Worm (Caenorhabditis elegans) whole organism, L1 larva: ENCODE results near the gene pat-6.

ENCODE experiments used
- C04F5.9 ChIP-seq: sonication (generic microtip); optimal IDR thresholded peaks from 2 replicates; lab custom pipeline; 2016; ENCODE audit warnings: missing genetic modification characterization, missing compliant biosample characterization
- F16B12.6 ChIP-seq: fragments of 150-350 bp; optimal IDR thresholded peaks from 2 replicates; lab custom pipeline; 2014; ENCODE audit warnings: missing biosample characterization, missing genetic modification characterization
- Y116A8C.19 ChIP-seq: sonication (generic microtip); optimal IDR thresholded peaks from 2 replicates; lab custom pipeline; 2016; ENCODE audit warnings: missing compliant biosample characterization, missing genetic modification characterization, borderline replicate concordance
- blmp-1 ChIP-seq: fragments of 150-350 bp; optimal IDR thresholded peaks from 2 replicates; lab custom pipeline; 2014; ENCODE audit warnings: missing biosample characterization, missing genetic modification characterization
- ceh-63 ChIP-seq: fragments of 200-800 bp; sonication (Bioruptor generic); optimal IDR thresholded peaks from 2 replicates; lab custom pipeline; 2018; ENCODE audit warnings: mild to moderate bottlenecking, missing genetic modification characterization, missing compliant biosample characterization
- dpl-1 ChIP-seq, 3 experiments: fragments of 150-350 bp in 2 of 3; sonication (generic microtip) in 1 of 3; optimal IDR thresholded peaks; 2 replicates each; lab custom pipeline; 2014 to 2017; ENCODE audit warnings: missing biosample characterization in 3 of 3, missing genetic modification characterization in 3 of 3, missing genetic modification reagents in 3 of 3
- dsc-1 ChIP-seq: sonication (generic microtip); optimal IDR thresholded peaks from 2 replicates; lab custom pipeline; 2016; ENCODE audit warnings: mild to moderate bottlenecking, missing genetic modification characterization, missing compliant biosample characterization
- efl-3 ChIP-seq: fragments of 200-800 bp; sonication (Bioruptor generic); optimal IDR thresholded peaks from 2 replicates; lab custom pipeline; 2018; ENCODE audit warnings: mild to moderate bottlenecking, missing genetic modification characterization, missing compliant biosample characterization
- egl-27 ChIP-seq, 2 experiments: fragments of 150-350 bp in 1 of 2; sonication (generic microtip); optimal IDR thresholded peaks; 3 replicates each; lab custom pipeline; 2017 to 2018; ENCODE audit warnings: missing biosample characterization in 2 of 2, missing genetic modification characterization in 2 of 2, missing genetic modification reagents in 2 of 2
- elt-2 ChIP-seq: sonication (generic microtip); optimal IDR thresholded peaks from 2 replicates; lab custom pipeline; 2016; ENCODE audit warnings: missing genetic modification characterization, mild to moderate bottlenecking, inconsistent platforms, missing compliant biosample characterization, missing genetic modification reagents
- ets-5 ChIP-seq: fragments of 200-800 bp; sonication (Bioruptor generic); IDR thresholded peaks from 2 replicates; pipeline ENCODE4 v1.3.6; 2022; ENCODE audit warnings: missing genetic modification characterization, missing compliant biosample characterization
- fkh-4 ChIP-seq: sonication (generic microtip); optimal IDR thresholded peaks from 2 replicates; lab custom pipeline; 2016; ENCODE audit warnings: missing compliant biosample characterization, missing genetic modification characterization, borderline replicate concordance
- hpl-2 ChIP-seq: fragments of 150-350 bp; optimal IDR thresholded peaks from 2 replicates; lab custom pipeline; 2014; ENCODE audit warnings: missing biosample characterization, missing genetic modification reagents, missing genetic modification characterization
- irx-1 ChIP-seq: sonication (generic microtip); optimal IDR thresholded peaks from 2 replicates; lab custom pipeline; 2016; ENCODE audit warnings: missing genetic modification characterization, missing compliant biosample characterization
- lin-13 ChIP-seq: fragments of 150-350 bp; optimal IDR thresholded peaks from 2 replicates; lab custom pipeline; 2014; ENCODE audit warnings: missing biosample characterization, missing genetic modification reagents, missing genetic modification characterization
- lin-15B ChIP-seq: fragments of 150-350 bp; sonication (generic microtip); optimal IDR thresholded peaks from 3 replicates; lab custom pipeline; 2014; ENCODE audit warnings: missing biosample characterization, missing genetic modification characterization
- lir-3 ChIP-seq: sonication (generic microtip); optimal IDR thresholded peaks from 2 replicates; lab custom pipeline; 2016; ENCODE audit warnings: mild to moderate bottlenecking, missing genetic modification characterization, moderate library complexity, missing compliant biosample characterization; ENCODE audit not compliant: poor library complexity
- lsy-2 ChIP-seq, 2 experiments: fragments of 150-350 bp; optimal IDR thresholded peaks; 2 replicates each; lab custom pipeline; 2014; ENCODE audit warnings: missing biosample characterization in 2 of 2, missing genetic modification characterization in 2 of 2
- mab-9 ChIP-seq: fragments of 200-800 bp; sonication (Bioruptor generic); IDR thresholded peaks from 2 replicates; pipeline ENCODE4 v1.3.6; 2022; ENCODE audit warnings: missing genetic modification reagents, missing genetic modification characterization, missing compliant biosample characterization
- mef-2 ChIP-seq: fragments of 150-350 bp; optimal IDR thresholded peaks from 2 replicates; lab custom pipeline; 2014; ENCODE audit warnings: missing biosample characterization, missing genetic modification characterization
- nhr-11 ChIP-seq: fragments of 150-350 bp; optimal IDR thresholded peaks from 2 replicates; lab custom pipeline; 2014; ENCODE audit warnings: missing biosample characterization, missing genetic modification characterization
- nhr-12 ChIP-seq: sonication (generic microtip); optimal IDR thresholded peaks from 2 replicates; lab custom pipeline; 2017; ENCODE audit warnings: missing biosample characterization, missing genetic modification characterization
- nhr-20 ChIP-seq: sonication (generic microtip); optimal IDR thresholded peaks from 2 replicates; lab custom pipeline; 2016; ENCODE audit warnings: mild to moderate bottlenecking, missing genetic modification characterization, missing compliant biosample characterization
- nhr-237 ChIP-seq: fragments of 150-350 bp; optimal IDR thresholded peaks from 2 replicates; lab custom pipeline; 2014; ENCODE audit warnings: missing biosample characterization, missing genetic modification characterization
- nhr-28 ChIP-seq: fragments of 150-350 bp; optimal IDR thresholded peaks from 2 replicates; lab custom pipeline; 2014; ENCODE audit warnings: missing biosample characterization, missing genetic modification characterization
- nhr-47 ChIP-seq: sonication (generic microtip); optimal IDR thresholded peaks from 2 replicates; lab custom pipeline; 2016; ENCODE audit warnings: mild to moderate bottlenecking, missing genetic modification characterization, moderate library complexity, missing compliant biosample characterization
- nhr-76 ChIP-seq: sonication (generic microtip); optimal IDR thresholded peaks from 2 replicates; lab custom pipeline; 2017; ENCODE audit warnings: missing biosample characterization, missing genetic modification characterization
- nhr-84 ChIP-seq: sonication (generic microtip); optimal IDR thresholded peaks from 2 replicates; lab custom pipeline; 2017; ENCODE audit warnings: missing biosample characterization, missing genetic modification characterization
- nhr-85 ChIP-seq: sonication (generic microtip); peaks from one replicate; lab custom pipeline; 2016; ENCODE audit warnings: missing genetic modification characterization, inconsistent platforms, missing compliant biosample characterization
- nhr-90 ChIP-seq: sonication (generic microtip); optimal IDR thresholded peaks from 2 replicates; lab custom pipeline; 2016; ENCODE audit warnings: mild to moderate bottlenecking, missing genetic modification characterization, missing compliant biosample characterization; ENCODE audit not compliant: poor library complexity
- pax-3 ChIP-seq: fragments of 200-800 bp; sonication (Bioruptor generic); optimal IDR thresholded peaks from 2 replicates; lab custom pipeline; 2018; ENCODE audit warnings: mild to moderate bottlenecking, missing genetic modification characterization, moderate library complexity, missing compliant biosample characterization
- skn-1 ChIP-seq: fragments of 150-350 bp; optimal IDR thresholded peaks from 2 replicates; lab custom pipeline; 2014; ENCODE audit warnings: missing biosample characterization, missing genetic modification characterization
- snu-23 ChIP-seq: sonication (generic microtip); optimal IDR thresholded peaks from 2 replicates; lab custom pipeline; 2016; ENCODE audit warnings: missing genetic modification characterization, missing compliant biosample characterization
- sox-4 ChIP-seq: sonication (generic microtip); optimal IDR thresholded peaks from 2 replicates; lab custom pipeline; 2016; ENCODE audit warnings: missing genetic modification characterization, missing compliant biosample characterization
- sptf-1 ChIP-seq: fragments of 150-350 bp; optimal IDR thresholded peaks from 2 replicates; lab custom pipeline; 2014; ENCODE audit warnings: missing biosample characterization, missing genetic modification characterization
- sup-37 ChIP-seq: fragments of 200-800 bp; sonication (Bioruptor generic); optimal IDR thresholded peaks from 2 replicates; lab custom pipeline; 2018; ENCODE audit warnings: mild to moderate bottlenecking, missing genetic modification characterization, missing compliant biosample characterization
- tlp-1 ChIP-seq: fragments of 150-350 bp; optimal IDR thresholded peaks from 2 replicates; lab custom pipeline; 2014; ENCODE audit warnings: missing biosample characterization, missing genetic modification characterization
- unc-130 ChIP-seq: fragments of 150-350 bp; optimal IDR thresholded peaks from 2 replicates; lab custom pipeline; 2017; ENCODE audit warnings: missing biosample characterization, missing genetic modification characterization, inconsistent platforms
- unc-86 ChIP-seq: sonication (generic microtip); optimal IDR thresholded peaks from 2 replicates; lab custom pipeline; 2016; ENCODE audit warnings: missing genetic modification characterization, missing compliant biosample characterization
- unc-98 ChIP-seq: fragments of 200-800 bp; sonication (Bioruptor generic); IDR thresholded peaks from 2 replicates; pipeline ENCODE4 v1.3.6; 2022; ENCODE audit warnings: missing genetic modification characterization, missing compliant biosample characterization
- ztf-11 ChIP-seq, 2 experiments: sonication (generic microtip); optimal IDR thresholded peaks; 2 replicates each; lab custom pipeline; 2016 to 2017; ENCODE audit warnings: missing genetic modification characterization in 2 of 2, missing biosample characterization in 1 of 2, missing compliant biosample characterization in 1 of 2

Gene pat-6

ce11 chrIV:240257-240754, 23.7 kb downstream of the pat-6 start, which contains the start of the genes fnta-1 and cogc-8 (continued):
- no peak for TF ChIP-seq tlp-1 (tag; lab: Kevin White, UChicago)
- peak; percentile 10 for TF ChIP-seq skn-1 (tag; lab: Kevin White, UChicago)
- peak; percentile 9 for TF ChIP-seq dsc-1
- no peak for TF ChIP-seq ceh-63
- peak; percentile 67 for TF ChIP-seq snu-23
- TF ChIP-seq nhr-90 (tag; lab: Kevin White, UChicago), result peak; percentile 19
- peak; percentile 41 for TF ChIP-seq unc-86
- TF ChIP-seq nhr-28 (tag; lab: Kevin White, UChicago), result no peak
- no peak for TF ChIP-seq hpl-2 (GFP tag; lab: Kevin White, UChicago)
- TF ChIP-seq dpl-1 (GFP tag; optimal IDR thresholded peaks at IDR 0.05; lab: Kevin White, UChicago), result peak; percentile 51 to 74 (median 72)
- no peak for TF ChIP-seq Y116A8C.19 (tag; lab: Kevin White, UChicago)
- TF ChIP-seq fkh-4 (tag; lab: Kevin White, UChicago), result no peak
- no peak for TF ChIP-seq egl-27 (tag; optimal IDR thresholded peaks at IDR 0.05; lab: Kevin White, UChicago)
- TF ChIP-seq nhr-47 (tag; lab: Kevin White, UChicago), result peak; percentile 71
- no peak for TF ChIP-seq lir-3
- TF ChIP-seq lin-15B, result peak; percentile 25
- TF ChIP-seq nhr-76 (tag; lab: Kevin White, UChicago), result no peak
- no peak for TF ChIP-seq nhr-84 (tag; lab: Kevin White, UChicago)

- TF ChIP-seq unc-86 (no peak), unc-98 (GFP tag; lab: Robert Waterston, UW) (no peak), lsy-2 (tag; optimal IDR thresholded peaks at IDR 0.05; lab: Kevin White, UChicago) (no peak), skn-1 (tag; lab: Kevin White, UChicago) (no peak), elt-2 (tag; lab: Kevin White, UChicago) (no peak), sup-37 (GFP tag; lab: Kevin White, UChicago) (no peak), nhr-237 (no peak), nhr-84 (tag; lab: Kevin White, UChicago) (no peak), efl-3 (GFP tag; lab: Kevin White, UChicago) (no peak), nhr-20 (tag; lab: Kevin White, UChicago) (no peak), lin-13 (GFP tag; lab: Kevin White, UChicago) (no peak), blmp-1 (tag; lab: Kevin White, UChicago) (no peak), C04F5.9 (tag; lab: Kevin White, UChicago) (no peak), hpl-2 (GFP tag; lab: Kevin White, UChicago) (no peak), nhr-12 (tag; lab: Kevin White, UChicago) (no peak), nhr-11 (tag; lab: Kevin White, UChicago) (no peak), irx-1 (no peak), snu-23 (no peak)
These were observed 26.7 kb downstream of the pat-6 start, which contains the start of gene ints-13 for ce11 chrIV:237350-237749. ints-13 (minus strand) TSS chrIV:237450.

DNA sequence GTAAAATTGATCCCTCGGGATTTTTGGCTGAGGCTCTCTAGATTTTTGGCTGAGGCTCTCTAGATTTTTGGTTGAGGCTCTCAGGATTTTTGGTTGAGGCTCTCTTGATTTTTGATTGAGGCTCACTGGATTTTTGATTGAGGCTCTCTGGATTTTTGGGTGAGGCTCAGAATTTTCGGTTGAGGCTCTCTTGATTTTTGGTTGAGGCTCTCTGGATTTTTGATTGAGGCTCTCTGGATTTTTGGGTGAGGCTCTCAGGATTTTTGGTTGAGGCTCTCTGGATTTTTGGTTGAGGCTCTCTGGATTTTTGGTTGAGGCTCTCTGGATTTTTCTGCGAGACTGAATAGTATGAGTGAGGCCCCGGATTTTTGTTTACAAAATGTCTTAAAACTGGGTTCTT, 27.9 kb downstream of the pat-6 start:
- TF ChIP-seq nhr-20 (tag; lab: Kevin White, UChicago), result no peak
- TF ChIP-seq pax-3 (tag; lab: Kevin White, UChicago), result no peak
- no peak for TF ChIP-seq nhr-28 (tag; lab: Kevin White, UChicago)
- no peak for TF ChIP-seq nhr-12 (tag; lab: Kevin White, UChicago)
- no peak for TF ChIP-seq mab-9 (GFP tag; lab: Robert Waterston, UW)
- no peak for TF ChIP-seq mef-2
- no peak for TF ChIP-seq irx-1
- TF ChIP-seq ets-5 (GFP tag; lab: Robert Waterston, UW), result no peak
- TF ChIP-seq nhr-85, result no peak
- TF ChIP-seq nhr-84 (tag; lab: Kevin White, UChicago), result no peak
- TF ChIP-seq, all 84 proteins: peak for 0

DNA sequence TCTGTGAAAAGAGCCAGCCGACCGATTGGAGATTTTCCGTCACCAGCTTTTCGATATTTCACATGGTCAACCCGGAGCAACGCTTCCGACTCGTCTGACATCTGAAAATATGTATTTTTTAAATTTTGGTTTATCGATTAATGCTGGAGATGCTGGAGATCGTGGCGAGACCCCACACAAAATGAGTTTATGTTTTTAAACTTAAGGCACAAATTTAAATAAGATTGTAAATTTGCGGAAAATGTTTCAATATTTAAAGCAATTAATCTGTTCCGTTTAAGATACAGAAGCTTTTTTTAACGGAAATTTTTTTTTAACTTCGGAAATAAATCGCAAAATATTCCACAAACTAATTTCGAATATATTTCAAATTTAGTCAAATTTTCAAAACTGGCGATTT, 32.4 kb downstream of the pat-6 start, which contains the start of gene gtf-2H1:
Gene gtf-2H1 (minus strand): TSS at position 101 of the 400 bp plus-strand sequence.
- TF ChIP-seq ztf-11 (tag; optimal IDR thresholded peaks at IDR 0.05; lab: Kevin White, UChicago), result no peak
- TF ChIP-seq dpl-1 (GFP tag; optimal IDR thresholded peaks at IDR 0.05; lab: Kevin White, UChicago), result no peak
- TF ChIP-seq tlp-1 (tag; lab: Kevin White, UChicago), result no peak
- no peak for TF ChIP-seq nhr-85
- TF ChIP-seq F16B12.6, result no peak
- TF ChIP-seq lsy-2 (tag; optimal IDR thresholded peaks at IDR 0.05; lab: Kevin White, UChicago), result no peak
- no peak for TF ChIP-seq sptf-1 (tag; lab: Kevin White, UChicago)
- no peak for TF ChIP-seq egl-27 (tag; optimal IDR thresholded peaks at IDR 0.05; lab: Kevin White, UChicago)
- no peak for TF ChIP-seq unc-130 (tag; lab: Kevin White, UChicago)
- no peak for TF ChIP-seq sox-4
